Worm (Caenorhabditis elegans): ENCODE measurements around the gene dpf-4.

ce11 chrIII:5853240-5853639 lies 5.9 kb upstream of the dpf-4 start, which contains the start of gene ddx-23:
- TF ChIP-seq pes-1 (GFP tag; IDR thresholded peaks at IDR 0.05): no peak
- no peak for TF ChIP-seq ama-1 (optimal IDR thresholded peaks at IDR 0.05)
- TF ChIP-seq B0310.2 (tag; optimal IDR thresholded peaks at IDR 0.05): no peak
- TF ChIP-seq ceh-36 (tag; optimal IDR thresholded peaks at IDR 0.05): no peak
- no peak for TF ChIP-seq tbx-11 (GFP tag; IDR thresholded peaks at IDR 0.05)
- no peak for TF ChIP-seq ceh-13 (GFP tag; optimal IDR thresholded peaks at IDR 0.05)

Measured in whole organism, early embryonic.